Fruit fly (Drosophila melanogaster): Measurements from ENCODE around the gene cib.

Gene cib

DNA sequence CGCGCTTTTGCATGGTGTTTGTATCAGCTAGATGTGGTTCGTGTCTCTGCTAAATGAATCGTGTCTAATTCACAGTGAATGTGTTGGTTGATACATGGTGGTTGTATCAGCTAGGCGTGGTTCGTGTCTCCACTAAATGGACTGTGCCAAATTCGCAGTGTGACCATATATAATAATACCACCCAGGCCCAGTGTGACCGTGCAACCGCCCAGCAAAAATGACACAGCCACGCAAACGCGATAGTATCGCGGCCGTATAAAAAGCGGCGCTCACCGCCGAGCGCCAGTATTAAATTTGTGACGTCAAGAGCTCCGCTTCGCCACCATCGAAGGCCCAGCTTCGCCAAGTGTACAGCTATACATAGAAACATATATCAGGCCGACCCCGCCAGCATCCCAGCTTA, at the start of gene cib (continued):
- peak in 1 of 2 experiments; percentile 6 for TF ChIP-seq chif (GFP tag; optimal IDR thresholded peaks at IDR 0.05)
- TF ChIP-seq CG14710 (tag; optimal IDR thresholded peaks at IDR 0.05), result peak; percentile 99
- no peak for TF ChIP-seq eyg (GFP tag; optimal IDR thresholded peaks at IDR 0.05)
- no peak for TF ChIP-seq CG10959 (GFP tag; IDR thresholded peaks at IDR 0.05)
- TF ChIP-seq H15 (GFP tag; IDR thresholded peaks at IDR 0.05), result no peak
- no peak for TF ChIP-seq wor (GFP tag; IDR thresholded peaks at IDR 0.05)
- no peak for TF ChIP-seq Lim3 (GFP tag; IDR thresholded peaks at IDR 0.05)
- no peak for TF ChIP-seq CG17802 (tag; optimal IDR thresholded peaks at IDR 0.05)
- TF ChIP-seq CG32532 (GFP tag; IDR thresholded peaks at IDR 0.05), result peak; percentile 68; the same call in 1 of the 2 replicates
- TF ChIP-seq row (GFP tag; IDR thresholded peaks at IDR 0.05), result peak; percentile 77
- no peak for TF ChIP-seq ap (GFP tag; IDR thresholded peaks at IDR 0.05)
- no peak for TF ChIP-seq Hsf (GFP tag; optimal IDR thresholded peaks at IDR 0.05)
- no peak for TF ChIP-seq klu (GFP tag; IDR thresholded peaks at IDR 0.05)
- peak; percentile 65 for TF ChIP-seq Rfx (GFP tag; IDR thresholded peaks at IDR 0.05)
- peak; percentile 22 for TF ChIP-seq CG18599 (GFP tag; optimal IDR thresholded peaks at IDR 0.05)
- TF ChIP-seq Trl (optimal IDR thresholded peaks at IDR 0.05), result no peak
- TF ChIP-seq Trl (GFP tag; optimal IDR thresholded peaks at IDR 0.05), result peak; percentile 47
- peak; percentile 21 for TF ChIP-seq lilli (GFP tag; optimal IDR thresholded peaks at IDR 0.05)
- no peak for TF ChIP-seq CG10462 (GFP tag; optimal IDR thresholded peaks at IDR 0.05)
- TF ChIP-seq CG8388 (GFP tag; optimal IDR thresholded peaks at IDR 0.05), result no peak
- no peak for TF ChIP-seq esg (GFP tag; conservative IDR thresholded peaks at IDR 0.05)
- no peak for TF ChIP-seq CG9876 (GFP tag; optimal IDR thresholded peaks at IDR 0.05)
- TF ChIP-seq Myb (GFP tag; optimal IDR thresholded peaks at IDR 0.05), result peak; percentile 56
- TF ChIP-seq dan (GFP tag; IDR thresholded peaks at IDR 0.05), result no peak
- TF ChIP-seq fd64A (GFP tag; optimal IDR thresholded peaks at IDR 0.05), result no peak
- peak; percentile 64 for TF ChIP-seq nerfin-2 (GFP tag; IDR thresholded peaks at IDR 0.05; ENCODE audit: partially characterized antibody)
- peak; percentile 68; the same call in 1 of the 2 replicates for TF ChIP-seq inv (GFP tag; IDR thresholded peaks at IDR 0.05; ENCODE audit: partially characterized antibody)
- no peak for TF ChIP-seq Kr (GFP tag; optimal IDR thresholded peaks at IDR 0.05)
- no peak for TF ChIP-seq exex (tag; optimal IDR thresholded peaks at IDR 0.05)
- TF ChIP-seq CG2889 (GFP tag; IDR thresholded peaks at IDR 0.05), result no peak
- no peak for TF ChIP-seq gem (tag; optimal IDR thresholded peaks at IDR 0.05)
- peak; percentile 8 for TF ChIP-seq mam (GFP tag; optimal IDR thresholded peaks at IDR 0.05)
- TF ChIP-seq Dip2 (GFP tag; IDR thresholded peaks at IDR 0.05), result no peak
- TF ChIP-seq CG14014 (GFP tag; IDR thresholded peaks at IDR 0.05), result peak; percentile 28; the same call in 1 of the 2 replicates
- TF ChIP-seq ro (GFP tag; IDR thresholded peaks at IDR 0.05), result no peak
- TF ChIP-seq zf30C (GFP tag; optimal IDR thresholded peaks at IDR 0.05), result peak; percentile 20
- TF ChIP-seq pho (GFP tag; optimal IDR thresholded peaks at IDR 0.05), result no peak
- TF ChIP-seq CG7963 (GFP tag; IDR thresholded peaks at IDR 0.05; ENCODE audit: partially characterized antibody), result peak; percentile 62; the same call in 2 of the 3 replicates
- TF ChIP-seq Dek (tag; optimal IDR thresholded peaks at IDR 0.05), result peak; percentile 18
- peak; percentile 60; the same call in 2 of the 3 replicates for TF ChIP-seq so (GFP tag; IDR thresholded peaks at IDR 0.05)
- TF ChIP-seq twi (tag; optimal IDR thresholded peaks at IDR 0.05), result no peak
- TF ChIP-seq NfI (GFP tag; optimal IDR thresholded peaks at IDR 0.05), result peak; percentile 26
- TF ChIP-seq Ptx1 (GFP tag; IDR thresholded peaks at IDR 0.05), result no peak
- TF ChIP-seq CG9215 (GFP tag; IDR thresholded peaks at IDR 0.05), result no peak
- no peak for TF ChIP-seq toy (GFP tag; IDR thresholded peaks at IDR 0.05)
- TF ChIP-seq stc (GFP tag; IDR thresholded peaks at IDR 0.05), result no peak
- no peak for TF ChIP-seq Atf-2 (GFP tag; optimal IDR thresholded peaks at IDR 0.05)
- peak; percentile 14 for TF ChIP-seq HLHmδ (GFP tag; optimal IDR thresholded peaks at IDR 0.05)
- peak; percentile 17 for TF ChIP-seq Sin3A (optimal IDR thresholded peaks at IDR 0.05)
- no peak for TF ChIP-seq CG1832 (GFP tag; optimal IDR thresholded peaks at IDR 0.05)
- no peak for TF ChIP-seq CG4707 (GFP tag; optimal IDR thresholded peaks at IDR 0.05)
- no peak for TF ChIP-seq cato (GFP tag; optimal IDR thresholded peaks at IDR 0.05; ENCODE audit: borderline replicate concordance)
- TF ChIP-seq gcm (GFP tag; optimal IDR thresholded peaks at IDR 0.05), result peak; percentile 48
